Fruit fly (Drosophila melanogaster) whole organism, prepupa: ENCODE results near the gene Neurl4.

Experiments
- Blimp-1 ChIP-seq: fragments of 200-800 bp; sonication (Bioruptor generic); optimal IDR thresholded peaks from 3 replicates; lab custom pipeline; 2017; ENCODE audit warnings: missing biosample characterization, missing genetic modification characterization, mild to moderate bottlenecking, moderate library complexity, missing genetic modification reagents
- CG11294 ChIP-seq: fragments of 200-800 bp; sonication (Bioruptor generic); IDR thresholded peaks from 2 replicates; pipeline ENCODE4 v1.3.6; 2022; ENCODE audit warnings: missing biosample characterization, missing genetic modification characterization
- CG1621 ChIP-seq: fragments of 200-800 bp; sonication (Bioruptor generic); optimal IDR thresholded peaks from 3 replicates; lab custom pipeline; 2018; ENCODE audit warnings: missing biosample characterization, mild to moderate bottlenecking, missing genetic modification characterization
- CG16779 ChIP-seq: fragments of 200-800 bp; sonication (Bioruptor generic); optimal IDR thresholded peaks from 3 replicates; lab custom pipeline; 2017; ENCODE audit warnings: missing biosample characterization, mild to moderate bottlenecking, missing genetic modification characterization
- CG3032 ChIP-seq: fragments of 200-800 bp; optimal IDR thresholded peaks from 2 replicates; lab custom pipeline; 2019; ENCODE audit warnings: missing biosample characterization, mild to moderate bottlenecking, missing genetic modification characterization, moderate library complexity
- CG31627 ChIP-seq: fragments of 200-800 bp; sonication (Bioruptor generic); optimal IDR thresholded peaks from 3 replicates; lab custom pipeline; 2016; ENCODE audit warnings: missing biosample characterization, missing genetic modification characterization
- CG32006 ChIP-seq: fragments of 200-800 bp; sonication (Bioruptor generic); optimal IDR thresholded peaks from 3 replicates; lab custom pipeline; 2017; ENCODE audit warnings: missing biosample characterization, mild to moderate bottlenecking, missing genetic modification characterization
- CG34406 ChIP-seq: fragments of 200-800 bp; sonication (Bioruptor generic); optimal IDR thresholded peaks from 3 replicates; lab custom pipeline; 2016; ENCODE audit warnings: missing biosample characterization, missing genetic modification characterization
- CG3919 ChIP-seq: fragments of 200-800 bp; sonication (Bioruptor generic); optimal IDR thresholded peaks from 3 replicates; lab custom pipeline; 2016; ENCODE audit warnings: missing biosample characterization, missing genetic modification characterization
- CG4318 ChIP-seq: fragments of 200-800 bp; sonication (Bioruptor generic); optimal IDR thresholded peaks from 3 replicates; lab custom pipeline; 2017; ENCODE audit warnings: missing biosample characterization, mild to moderate bottlenecking, missing genetic modification characterization
- CG6163 ChIP-seq: fragments of 200-800 bp; sonication (Bioruptor generic); IDR thresholded peaks from 3 replicates; pipeline ENCODE4 v1.3.6; 2022; ENCODE audit warnings: missing biosample characterization, missing genetic modification characterization
- CG6792 ChIP-seq: fragments of 200-800 bp; sonication (Bioruptor generic); optimal IDR thresholded peaks from 3 replicates; lab custom pipeline; 2016; ENCODE audit warnings: missing biosample characterization, missing genetic modification characterization
- CG6808 ChIP-seq: fragments of 200-800 bp; sonication (Bioruptor generic); optimal IDR thresholded peaks from 3 replicates; lab custom pipeline; 2017; ENCODE audit warnings: missing biosample characterization, missing genetic modification characterization, mild to moderate bottlenecking, moderate library complexity, missing genetic modification reagents
- CG8119 ChIP-seq: fragments of 200-800 bp; sonication (Bioruptor generic); IDR thresholded peaks from 3 replicates; pipeline ENCODE4 v1.3.6; 2022; ENCODE audit warnings: missing biosample characterization, missing genetic modification characterization
- CG8319 ChIP-seq: fragments of 200-800 bp; sonication (Bioruptor generic); optimal IDR thresholded peaks from 3 replicates; lab custom pipeline; 2016; ENCODE audit warnings: missing biosample characterization, missing genetic modification characterization
- CG8632 ChIP-seq: fragments of 200-800 bp; sonication (Bioruptor generic); optimal IDR thresholded peaks from 3 replicates; lab custom pipeline; 2016; ENCODE audit warnings: missing biosample characterization, missing genetic modification characterization
- CG9139 ChIP-seq: fragments of 200-800 bp; sonication (Bioruptor generic); optimal IDR thresholded peaks from 3 replicates; lab custom pipeline; 2017; ENCODE audit warnings: missing biosample characterization, mild to moderate bottlenecking, missing genetic modification characterization
- Eip75B ChIP-seq: fragments of 200-800 bp; sonication (Bioruptor generic); optimal IDR thresholded peaks from 3 replicates; lab custom pipeline; 2016; ENCODE audit warnings: missing biosample characterization, missing genetic modification characterization
- Eip78C ChIP-seq: fragments of 200-800 bp; sonication (Bioruptor generic); peaks from one replicate; lab custom pipeline; 2016; ENCODE audit warnings: missing biosample characterization, missing genetic modification characterization
- Hr38 ChIP-seq: sonication (Bioruptor generic); optimal IDR thresholded peaks from 2 replicates; lab custom pipeline; 2016; ENCODE audit warnings: missing biosample characterization, missing genetic modification characterization
- Hr4 ChIP-seq: fragments of 200-800 bp; sonication (Bioruptor generic); optimal IDR thresholded peaks from 3 replicates; lab custom pipeline; 2016; ENCODE audit warnings: missing biosample characterization, missing genetic modification characterization
- Lpt ChIP-seq: fragments of 200-800 bp; sonication (Bioruptor generic); optimal IDR thresholded peaks from 3 replicates; lab custom pipeline; 2016; ENCODE audit warnings: missing biosample characterization, missing genetic modification characterization
- Met ChIP-seq: fragments of 200-800 bp; sonication (Bioruptor generic); optimal IDR thresholded peaks from 3 replicates; lab custom pipeline; 2016; ENCODE audit warnings: missing biosample characterization, missing genetic modification characterization
- Smox ChIP-seq: fragments of 200-800 bp; sonication (Bioruptor generic); optimal IDR thresholded peaks from 3 replicates; lab custom pipeline; 2016; ENCODE audit warnings: missing biosample characterization, missing genetic modification characterization
- Sox102F ChIP-seq: fragments of 200-800 bp; sonication (Bioruptor generic); optimal IDR thresholded peaks from 2 replicates; lab custom pipeline; 2016; ENCODE audit warnings: missing biosample characterization, mild to moderate bottlenecking, missing genetic modification characterization
- Sox14 ChIP-seq: fragments of 200-800 bp; sonication (Bioruptor generic); optimal IDR thresholded peaks from 3 replicates; lab custom pipeline; 2016; ENCODE audit warnings: missing biosample characterization, missing genetic modification characterization
- Sox15 ChIP-seq: fragments of 200-800 bp; sonication (Bioruptor generic); optimal IDR thresholded peaks from 3 replicates; lab custom pipeline; 2016; ENCODE audit warnings: missing biosample characterization, missing genetic modification characterization
- cyc ChIP-seq: fragments of 200-800 bp; sonication (Bioruptor generic); optimal IDR thresholded peaks from 3 replicates; lab custom pipeline; 2016; ENCODE audit warnings: missing biosample characterization, missing genetic modification characterization
- dac ChIP-seq: fragments of 200-800 bp; sonication (Bioruptor generic); optimal IDR thresholded peaks from 2 replicates; lab custom pipeline; 2017; ENCODE audit warnings: missing biosample characterization, mild to moderate bottlenecking, missing genetic modification characterization
- dsx ChIP-seq: fragments of 200-800 bp; optimal IDR thresholded peaks from 3 replicates; lab custom pipeline; 2019; ENCODE audit warnings: missing biosample characterization, mild to moderate bottlenecking, missing genetic modification characterization, moderate library complexity; ENCODE audit not compliant: poor library complexity, severe bottlenecking
- eg ChIP-seq: fragments of 200-800 bp; sonication (Bioruptor generic); IDR thresholded peaks from 3 replicates; pipeline ENCODE4 v1.3.6; 2022; ENCODE audit warnings: missing biosample characterization, missing genetic modification characterization
- fd85E ChIP-seq: fragments of 200-800 bp; sonication (Bioruptor generic); optimal IDR thresholded peaks from 3 replicates; lab custom pipeline; 2016; ENCODE audit warnings: missing biosample characterization, missing genetic modification characterization
- lz ChIP-seq: fragments of 200-800 bp; sonication (Bioruptor generic); optimal IDR thresholded peaks from 3 replicates; lab custom pipeline; 2016; ENCODE audit warnings: missing biosample characterization, missing genetic modification characterization
- net ChIP-seq: fragments of 200-800 bp; sonication (Bioruptor generic); optimal IDR thresholded peaks from 3 replicates; lab custom pipeline; 2016; ENCODE audit warnings: missing biosample characterization, missing genetic modification characterization
- pdm3 ChIP-seq: fragments of 200-800 bp; sonication (Bioruptor generic); optimal IDR thresholded peaks from 3 replicates; lab custom pipeline; 2016; ENCODE audit warnings: missing biosample characterization, missing genetic modification characterization
- ss ChIP-seq, 2 experiments: fragments of 200-800 bp; sonication (Bioruptor generic); optimal IDR thresholded peaks; 2 replicates in 1 of 2; 3 replicates in 1 of 2; lab custom pipeline; 2017 to 2018; ENCODE audit warnings: mild to moderate bottlenecking in 2 of 2, missing biosample characterization in 2 of 2, missing genetic modification characterization in 2 of 2, moderate library complexity in 1 of 2

Gene Neurl4

dm6 chr3L:14036867-14037313, 12.8 kb downstream of the Neurl4 start, which contains the start of gene Hsp110 (continued):
- TF ChIP-seq pdm3 (GFP tag; lab: Kevin White, UChicago) (no peak), CG34406 (GFP tag; lab: Kevin White, UChicago) (no peak), net (GFP tag; lab: Kevin White, UChicago) (no peak), CG6808 (GFP tag; lab: Kevin White, UChicago) (no peak), CG4318 (GFP tag; lab: Kevin White, UChicago) (no peak), eg (GFP tag; lab: Robert Waterston, UW) (peak; percentile 23; the same call in 1 of the 3 replicates), Eip78C (peak; percentile 71), Met (GFP tag; lab: Kevin White, UChicago) (no peak), CG6163 (no peak), dsx (GFP tag; lab: Kevin White, UChicago) (no peak), CG11294 (GFP tag; lab: Robert Waterston, UW) (no peak), CG3919 (GFP tag; lab: Kevin White, UChicago) (no peak), CG1621 (tag; lab: Kevin White, UChicago) (peak; percentile 39), CG8319 (GFP tag; lab: Kevin White, UChicago) (no peak), CG9139 (peak; percentile 31), Hr38 (GFP tag; lab: Kevin White, UChicago) (no peak), CG8632 (GFP tag; lab: Kevin White, UChicago) (no peak), ss (GFP tag; optimal IDR thresholded peaks at IDR 0.05; lab: Kevin White, UChicago) (peak; percentile 33 to 69), CG32006 (GFP tag; lab: Kevin White, UChicago) (no peak), dac (GFP tag; lab: Kevin White, UChicago) (no peak), CG3032 (tag; lab: Kevin White, UChicago) (peak; percentile 2), Lpt (GFP tag; lab: Kevin White, UChicago) (no peak), Sox15 (GFP tag; lab: Kevin White, UChicago) (no peak), Eip75B (GFP tag; lab: Kevin White, UChicago) (peak; percentile 6), CG8119 (GFP tag; lab: Robert Waterston, UW) (no peak), Smox (GFP tag; lab: Kevin White, UChicago) (no peak), CG6792 (no peak), lz (GFP tag; lab: Kevin White, UChicago) (peak; percentile 27), Blimp-1 (GFP tag; lab: Kevin White, UChicago) (no peak), fd85E (no peak)

dm6 chr3L:14034476-14034875, 15.2 kb downstream of the Neurl4 start, which contains the start of gene CG6661:
CG6661 (plus strand) TSS chr3L:14034776.
- TF ChIP-seq dsx (GFP tag; lab: Kevin White, UChicago) = no peak
- no peak for TF ChIP-seq CG9139
- no peak for TF ChIP-seq Blimp-1 (GFP tag; lab: Kevin White, UChicago)
- TF ChIP-seq CG8119 (GFP tag; lab: Robert Waterston, UW) = no peak
- TF ChIP-seq CG16779 = no peak
- TF ChIP-seq eg (GFP tag; lab: Robert Waterston, UW) = no peak
- TF ChIP-seq CG3032 (tag; lab: Kevin White, UChicago) = no peak
- no peak for TF ChIP-seq Sox14 (GFP tag; lab: Kevin White, UChicago)
- TF ChIP-seq CG31627 (GFP tag; lab: Kevin White, UChicago) = no peak
- no peak for TF ChIP-seq CG6792
- no peak for TF ChIP-seq Sox102F (GFP tag; lab: Kevin White, UChicago)
- no peak for TF ChIP-seq lz (GFP tag; lab: Kevin White, UChicago)
- TF ChIP-seq Hr4 (GFP tag; lab: Kevin White, UChicago) = no peak
- TF ChIP-seq Hr38 (GFP tag; lab: Kevin White, UChicago) = no peak
- no peak for TF ChIP-seq CG6808 (GFP tag; lab: Kevin White, UChicago)
- no peak for TF ChIP-seq CG6163
- TF ChIP-seq cyc (GFP tag; lab: Kevin White, UChicago) = no peak
- TF ChIP-seq Sox15 (GFP tag; lab: Kevin White, UChicago) = no peak
- TF ChIP-seq Smox (GFP tag; lab: Kevin White, UChicago) = no peak
